Fruit fly (Drosophila melanogaster) whole organism, prepupa: ENCODE measurements around the gene RpS19b.

Source experiments
- Blimp-1 ChIP-seq: fragments of 200-800 bp; sonication (Bioruptor generic); optimal IDR thresholded peaks from 3 replicates; lab custom pipeline; 2017; ENCODE audit warnings: missing biosample characterization, missing genetic modification characterization, mild to moderate bottlenecking, moderate library complexity, missing genetic modification reagents
- CG10631 ChIP-seq: fragments of 200-800 bp; sonication (Bioruptor generic); optimal IDR thresholded peaks from 2 replicates; lab custom pipeline; 2016; ENCODE audit warnings: missing biosample characterization, missing genetic modification characterization
- CG11762 ChIP-seq: fragments of 200-800 bp; sonication (Bioruptor generic); optimal IDR thresholded peaks from 3 replicates; lab custom pipeline; 2016; ENCODE audit warnings: missing biosample characterization, missing genetic modification characterization; ENCODE audit not compliant: insufficient read depth
- CG15336 ChIP-seq: fragments of 200-800 bp; sonication (Bioruptor generic); IDR thresholded peaks from 2 replicates; pipeline ENCODE4 v1.3.6; 2022; ENCODE audit warnings: missing biosample characterization, missing genetic modification characterization
- CG1621 ChIP-seq: fragments of 200-800 bp; sonication (Bioruptor generic); optimal IDR thresholded peaks from 3 replicates; lab custom pipeline; 2018; ENCODE audit warnings: missing biosample characterization, mild to moderate bottlenecking, missing genetic modification characterization
- CG3032 ChIP-seq: fragments of 200-800 bp; optimal IDR thresholded peaks from 2 replicates; lab custom pipeline; 2019; ENCODE audit warnings: missing biosample characterization, mild to moderate bottlenecking, missing genetic modification characterization, moderate library complexity
- CG31627 ChIP-seq: fragments of 200-800 bp; sonication (Bioruptor generic); optimal IDR thresholded peaks from 3 replicates; lab custom pipeline; 2016; ENCODE audit warnings: missing biosample characterization, missing genetic modification characterization
- CG32006 ChIP-seq: fragments of 200-800 bp; sonication (Bioruptor generic); optimal IDR thresholded peaks from 3 replicates; lab custom pipeline; 2017; ENCODE audit warnings: missing biosample characterization, mild to moderate bottlenecking, missing genetic modification characterization
- CG34406 ChIP-seq: fragments of 200-800 bp; sonication (Bioruptor generic); optimal IDR thresholded peaks from 3 replicates; lab custom pipeline; 2016; ENCODE audit warnings: missing biosample characterization, missing genetic modification characterization
- CG3919 ChIP-seq: fragments of 200-800 bp; sonication (Bioruptor generic); optimal IDR thresholded peaks from 3 replicates; lab custom pipeline; 2016; ENCODE audit warnings: missing biosample characterization, missing genetic modification characterization
- CG4318 ChIP-seq: fragments of 200-800 bp; sonication (Bioruptor generic); optimal IDR thresholded peaks from 3 replicates; lab custom pipeline; 2017; ENCODE audit warnings: missing biosample characterization, mild to moderate bottlenecking, missing genetic modification characterization
- CG6163 ChIP-seq: fragments of 200-800 bp; sonication (Bioruptor generic); IDR thresholded peaks from 3 replicates; pipeline ENCODE4 v1.3.6; 2022; ENCODE audit warnings: missing biosample characterization, missing genetic modification characterization
- CG6276 ChIP-seq: fragments of 200-800 bp; sonication (Bioruptor generic); optimal IDR thresholded peaks from 2 replicates; lab custom pipeline; 2017; ENCODE audit warnings: missing biosample characterization, mild to moderate bottlenecking, missing genetic modification characterization
- CG6792 ChIP-seq: fragments of 200-800 bp; sonication (Bioruptor generic); optimal IDR thresholded peaks from 3 replicates; lab custom pipeline; 2016; ENCODE audit warnings: missing biosample characterization, missing genetic modification characterization
- CG6808 ChIP-seq: fragments of 200-800 bp; sonication (Bioruptor generic); optimal IDR thresholded peaks from 3 replicates; lab custom pipeline; 2017; ENCODE audit warnings: missing biosample characterization, missing genetic modification characterization, mild to moderate bottlenecking, moderate library complexity, missing genetic modification reagents
- CG6854 ChIP-seq: fragments of 200-800 bp; sonication (Bioruptor generic); optimal IDR thresholded peaks from 2 replicates; lab custom pipeline; 2017; ENCODE audit warnings: missing biosample characterization, mild to moderate bottlenecking, missing genetic modification characterization
- CG7368 ChIP-seq: fragments of 200-800 bp; sonication (Bioruptor generic); optimal IDR thresholded peaks from 3 replicates; lab custom pipeline; 2016; ENCODE audit warnings: missing biosample characterization, missing genetic modification characterization
- CG8119 ChIP-seq: fragments of 200-800 bp; sonication (Bioruptor generic); IDR thresholded peaks from 3 replicates; pipeline ENCODE4 v1.3.6; 2022; ENCODE audit warnings: missing biosample characterization, missing genetic modification characterization
- CG8319 ChIP-seq: fragments of 200-800 bp; sonication (Bioruptor generic); optimal IDR thresholded peaks from 3 replicates; lab custom pipeline; 2016; ENCODE audit warnings: missing biosample characterization, missing genetic modification characterization
- CG8632 ChIP-seq: fragments of 200-800 bp; sonication (Bioruptor generic); optimal IDR thresholded peaks from 3 replicates; lab custom pipeline; 2016; ENCODE audit warnings: missing biosample characterization, missing genetic modification characterization
- CG9139 ChIP-seq: fragments of 200-800 bp; sonication (Bioruptor generic); optimal IDR thresholded peaks from 3 replicates; lab custom pipeline; 2017; ENCODE audit warnings: missing biosample characterization, mild to moderate bottlenecking, missing genetic modification characterization
- Eip75B ChIP-seq: fragments of 200-800 bp; sonication (Bioruptor generic); optimal IDR thresholded peaks from 3 replicates; lab custom pipeline; 2016; ENCODE audit warnings: missing biosample characterization, missing genetic modification characterization
- Eip78C ChIP-seq: fragments of 200-800 bp; sonication (Bioruptor generic); peaks from one replicate; lab custom pipeline; 2016; ENCODE audit warnings: missing biosample characterization, missing genetic modification characterization
- Eip93F ChIP-seq: fragments of 200-800 bp; sonication (Bioruptor generic); optimal IDR thresholded peaks from 2 replicates; lab custom pipeline; 2016; ENCODE audit warnings: missing biosample characterization, mild to moderate bottlenecking, missing genetic modification characterization
- Ets21C ChIP-seq: fragments of 200-800 bp; sonication (Bioruptor generic); optimal IDR thresholded peaks from 3 replicates; lab custom pipeline; 2016; ENCODE audit warnings: missing biosample characterization, missing genetic modification characterization
- Ets96B ChIP-seq: fragments of 200-800 bp; optimal IDR thresholded peaks from 2 replicates; lab custom pipeline; 2019; ENCODE audit warnings: missing biosample characterization, mild to moderate bottlenecking, missing genetic modification characterization, moderate library complexity
- Gug ChIP-seq: fragments of 200-800 bp; sonication (Bioruptor generic); IDR thresholded peaks from 2 replicates; pipeline ENCODE4 v1.3.6; 2022; ENCODE audit warnings: missing biosample characterization, missing genetic modification characterization
- Hr38 ChIP-seq: sonication (Bioruptor generic); optimal IDR thresholded peaks from 2 replicates; lab custom pipeline; 2016; ENCODE audit warnings: missing biosample characterization, missing genetic modification characterization
- Hr39 ChIP-seq: fragments of 200-800 bp; sonication (Bioruptor generic); optimal IDR thresholded peaks from 2 replicates; lab custom pipeline; 2016; ENCODE audit warnings: missing biosample characterization, missing genetic modification characterization
- Hr4 ChIP-seq: fragments of 200-800 bp; sonication (Bioruptor generic); optimal IDR thresholded peaks from 3 replicates; lab custom pipeline; 2016; ENCODE audit warnings: missing biosample characterization, missing genetic modification characterization
- Lpt ChIP-seq: fragments of 200-800 bp; sonication (Bioruptor generic); optimal IDR thresholded peaks from 3 replicates; lab custom pipeline; 2016; ENCODE audit warnings: missing biosample characterization, missing genetic modification characterization
- Met ChIP-seq: fragments of 200-800 bp; sonication (Bioruptor generic); optimal IDR thresholded peaks from 3 replicates; lab custom pipeline; 2016; ENCODE audit warnings: missing biosample characterization, missing genetic modification characterization
- OdsH ChIP-seq: fragments of 200-800 bp; sonication (Bioruptor generic); optimal IDR thresholded peaks from 3 replicates; lab custom pipeline; 2016; ENCODE audit warnings: missing biosample characterization, missing genetic modification characterization
- Smox ChIP-seq: fragments of 200-800 bp; sonication (Bioruptor generic); optimal IDR thresholded peaks from 3 replicates; lab custom pipeline; 2016; ENCODE audit warnings: missing biosample characterization, missing genetic modification characterization
- Sox102F ChIP-seq: fragments of 200-800 bp; sonication (Bioruptor generic); optimal IDR thresholded peaks from 2 replicates; lab custom pipeline; 2016; ENCODE audit warnings: missing biosample characterization, mild to moderate bottlenecking, missing genetic modification characterization
- Sox14 ChIP-seq: fragments of 200-800 bp; sonication (Bioruptor generic); optimal IDR thresholded peaks from 3 replicates; lab custom pipeline; 2016; ENCODE audit warnings: missing biosample characterization, missing genetic modification characterization
- Sox15 ChIP-seq: fragments of 200-800 bp; sonication (Bioruptor generic); optimal IDR thresholded peaks from 3 replicates; lab custom pipeline; 2016; ENCODE audit warnings: missing biosample characterization, missing genetic modification characterization
- achi ChIP-seq: fragments of 200-800 bp; sonication (Bioruptor generic); optimal IDR thresholded peaks from 3 replicates; lab custom pipeline; 2016; ENCODE audit warnings: missing biosample characterization, missing genetic modification characterization
- acj6 ChIP-seq: fragments of 200-800 bp; sonication (Bioruptor generic); optimal IDR thresholded peaks from 3 replicates; lab custom pipeline; 2016; ENCODE audit warnings: missing biosample characterization, missing genetic modification characterization
- cyc ChIP-seq: fragments of 200-800 bp; sonication (Bioruptor generic); optimal IDR thresholded peaks from 3 replicates; lab custom pipeline; 2016; ENCODE audit warnings: missing biosample characterization, missing genetic modification characterization
- dac ChIP-seq: fragments of 200-800 bp; sonication (Bioruptor generic); optimal IDR thresholded peaks from 2 replicates; lab custom pipeline; 2017; ENCODE audit warnings: missing biosample characterization, mild to moderate bottlenecking, missing genetic modification characterization
- eg ChIP-seq: fragments of 200-800 bp; sonication (Bioruptor generic); IDR thresholded peaks from 3 replicates; pipeline ENCODE4 v1.3.6; 2022; ENCODE audit warnings: missing biosample characterization, missing genetic modification characterization
- esn ChIP-seq: fragments of 200-800 bp; sonication (Bioruptor generic); optimal IDR thresholded peaks from 2 replicates; lab custom pipeline; 2016; ENCODE audit warnings: missing biosample characterization, mild to moderate bottlenecking, missing genetic modification characterization, moderate library complexity
- fd59A ChIP-seq: fragments of 200-800 bp; sonication (Bioruptor generic); optimal IDR thresholded peaks from 2 replicates; lab custom pipeline; 2017; ENCODE audit warnings: missing biosample characterization, mild to moderate bottlenecking, missing genetic modification characterization, missing genetic modification reagents
- fd85E ChIP-seq: fragments of 200-800 bp; sonication (Bioruptor generic); optimal IDR thresholded peaks from 3 replicates; lab custom pipeline; 2016; ENCODE audit warnings: missing biosample characterization, missing genetic modification characterization
- fkh ChIP-seq: fragments of 200-800 bp; sonication (Bioruptor generic); optimal IDR thresholded peaks from 3 replicates; lab custom pipeline; 2017; ENCODE audit warnings: missing biosample characterization, mild to moderate bottlenecking, missing genetic modification characterization, moderate library complexity
- net ChIP-seq: fragments of 200-800 bp; sonication (Bioruptor generic); optimal IDR thresholded peaks from 3 replicates; lab custom pipeline; 2016; ENCODE audit warnings: missing biosample characterization, missing genetic modification characterization
- pdm3 ChIP-seq: fragments of 200-800 bp; sonication (Bioruptor generic); optimal IDR thresholded peaks from 3 replicates; lab custom pipeline; 2016; ENCODE audit warnings: missing biosample characterization, missing genetic modification characterization
- salr ChIP-seq, 2 experiments: fragments of 200-800 bp; sonication (Bioruptor generic); optimal IDR thresholded peaks; 3 replicates each; lab custom pipeline; 2016 to 2018; ENCODE audit warnings: missing biosample characterization in 2 of 2, missing genetic modification characterization in 2 of 2, mild to moderate bottlenecking in 1 of 2
- ss ChIP-seq, 2 experiments: fragments of 200-800 bp; sonication (Bioruptor generic); optimal IDR thresholded peaks; 2 replicates in 1 of 2; 3 replicates in 1 of 2; lab custom pipeline; 2017 to 2018; ENCODE audit warnings: mild to moderate bottlenecking in 2 of 2, missing biosample characterization in 2 of 2, missing genetic modification characterization in 2 of 2, moderate library complexity in 1 of 2
- svp ChIP-seq: fragments of 200-800 bp; sonication (Bioruptor generic); peaks from one replicate; lab custom pipeline; 2016; ENCODE audit warnings: missing biosample characterization, missing genetic modification characterization
- topi ChIP-seq: fragments of 200-800 bp; sonication (Bioruptor generic); optimal IDR thresholded peaks from 3 replicates; lab custom pipeline; 2016; ENCODE audit warnings: missing biosample characterization, missing genetic modification characterization
- vri ChIP-seq: fragments of 200-800 bp; sonication (Bioruptor generic); optimal IDR thresholded peaks from 3 replicates; lab custom pipeline; 2016; ENCODE audit warnings: missing biosample characterization, mild to moderate bottlenecking, missing genetic modification characterization

RpS19b gene

DNA sequence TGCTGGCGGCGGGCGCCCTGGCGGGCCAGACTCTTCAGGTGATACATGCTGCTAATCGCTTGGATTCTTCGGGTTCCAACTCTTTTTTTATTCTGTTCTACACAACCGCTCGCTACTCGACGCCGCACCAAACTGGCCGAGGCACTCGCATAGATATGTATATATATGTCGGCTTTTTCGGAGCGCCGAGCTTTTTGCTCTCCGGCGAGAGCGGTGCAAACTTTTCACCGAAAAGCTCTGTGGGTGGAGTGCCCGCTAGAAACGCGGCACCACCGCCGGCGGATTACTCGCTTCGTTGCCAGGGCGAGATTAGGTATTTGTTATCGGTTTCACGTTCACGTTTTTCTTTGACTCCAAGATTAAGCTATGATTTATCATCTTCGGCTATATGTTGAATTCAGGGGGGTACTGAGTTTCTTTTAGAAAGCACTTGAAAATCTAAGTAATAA, 9.7 kb upstream of the RpS19b start, which contains the start of gene Gdh:
TSS of gene Gdh (minus strand) at position 137 of the 449 bp plus-strand sequence.
- TF ChIP-seq vri (GFP tag; lab: Kevin White, UChicago), result peak; percentile 51
- no peak for TF ChIP-seq CG6276 (GFP tag; lab: Kevin White, UChicago)
- TF ChIP-seq Hr4, result no peak
- TF ChIP-seq CG8632 (GFP tag; lab: Kevin White, UChicago), result no peak
- peak; percentile 28 for TF ChIP-seq topi (GFP tag; lab: Kevin White, UChicago)
- no peak for TF ChIP-seq Eip93F
- peak; percentile 11 for TF ChIP-seq CG1621 (tag; lab: Kevin White, UChicago)
- TF ChIP-seq Sox14 (GFP tag; lab: Kevin White, UChicago), result no peak
- TF ChIP-seq eg (GFP tag; lab: Robert Waterston, UW), result peak; percentile 70; the same call in 2 of the 3 replicates
- TF ChIP-seq CG4318, result no peak
- TF ChIP-seq acj6 (GFP tag; lab: Kevin White, UChicago), result no peak
- TF ChIP-seq cyc, result no peak
- no peak for TF ChIP-seq fd85E (GFP tag; lab: Kevin White, UChicago)
- TF ChIP-seq CG11762 (GFP tag; lab: Kevin White, UChicago), result no peak
- no peak for TF ChIP-seq CG8319 (GFP tag; lab: Kevin White, UChicago)
- TF ChIP-seq CG6854 (GFP tag; lab: Kevin White, UChicago), result peak; percentile 65
- TF ChIP-seq Met (GFP tag; lab: Kevin White, UChicago), result no peak
- peak; percentile 31 for TF ChIP-seq Sox102F
- TF ChIP-seq Lpt (GFP tag; lab: Kevin White, UChicago), result no peak
- peak; percentile 78 for TF ChIP-seq svp
- no peak for TF ChIP-seq CG6808 (GFP tag; lab: Kevin White, UChicago)
- TF ChIP-seq CG31627, result no peak
- no peak for TF ChIP-seq Hr39 (GFP tag; lab: Kevin White, UChicago)
- no peak for TF ChIP-seq Gug
- TF ChIP-seq salr (GFP tag; optimal IDR thresholded peaks at IDR 0.05; lab: Kevin White, UChicago), result no peak
- no peak for TF ChIP-seq CG6792 (GFP tag; lab: Kevin White, UChicago)
- TF ChIP-seq dac (GFP tag; lab: Kevin White, UChicago), result no peak
- TF ChIP-seq CG34406, result no peak
- peak; percentile 45 for TF ChIP-seq net (GFP tag; lab: Kevin White, UChicago)
- peak; percentile 30 to 40 for TF ChIP-seq ss (GFP tag; optimal IDR thresholded peaks at IDR 0.05; lab: Kevin White, UChicago)
- TF ChIP-seq Smox (GFP tag; lab: Kevin White, UChicago), result no peak
- TF ChIP-seq Ets21C (GFP tag; lab: Kevin White, UChicago), result no peak
- no peak for TF ChIP-seq pdm3 (GFP tag; lab: Kevin White, UChicago)
- no peak for TF ChIP-seq achi (GFP tag; lab: Kevin White, UChicago)
- TF ChIP-seq Blimp-1 (GFP tag; lab: Kevin White, UChicago), result no peak
- TF ChIP-seq Ets96B (tag; lab: Kevin White, UChicago), result no peak
- no peak for TF ChIP-seq Hr38 (GFP tag; lab: Kevin White, UChicago)
- TF ChIP-seq CG10631 (GFP tag; lab: Kevin White, UChicago), result no peak
- peak; percentile 20 for TF ChIP-seq Eip75B (GFP tag; lab: Kevin White, UChicago)
- TF ChIP-seq CG3919 (GFP tag; lab: Kevin White, UChicago), result no peak
- TF ChIP-seq CG32006 (GFP tag; lab: Kevin White, UChicago), result no peak
- no peak for TF ChIP-seq CG7368 (GFP tag; lab: Kevin White, UChicago)
- TF ChIP-seq fd59A, result no peak
- TF ChIP-seq CG8119 (GFP tag; lab: Robert Waterston, UW), result peak; percentile 49; the same call in 2 of the 3 replicates
- TF ChIP-seq Eip78C, result peak; percentile 62
- TF ChIP-seq CG9139 (GFP tag; lab: Kevin White, UChicago), result no peak
- no peak for TF ChIP-seq OdsH (GFP tag; lab: Kevin White, UChicago)
- peak; percentile 13 for TF ChIP-seq CG3032 (tag; lab: Kevin White, UChicago)
- peak; percentile 29 for TF ChIP-seq esn
- no peak for TF ChIP-seq fkh (GFP tag; lab: Kevin White, UChicago)
- no peak for TF ChIP-seq Sox15 (GFP tag; lab: Kevin White, UChicago)
- peak; percentile 43; the same call in 2 of the 3 replicates for TF ChIP-seq CG6163
- peak; percentile 48; the same call in 1 of the 2 replicates for TF ChIP-seq CG15336 (GFP tag; lab: Robert Waterston, UW)
